Fruit fly (Drosophila melanogaster): ENCODE data around the gene vilya.

Gene vilya

dm6 chrX:2708156-2708734 lies 18.2 kb upstream of the vilya start, which contains the start of gene CG2681 (continued):
- no peak for TF ChIP-seq CG10543 (GFP tag; optimal IDR thresholded peaks at IDR 0.05)
- no peak for TF ChIP-seq TFAM (GFP tag; optimal IDR thresholded peaks at IDR 0.05)
- peak; percentile 74 for TF ChIP-seq Gug (GFP tag; IDR thresholded peaks at IDR 0.05)
- no peak for TF ChIP-seq CG6765 (GFP tag; optimal IDR thresholded peaks at IDR 0.05)
- no peak for TF ChIP-seq Ssrp (tag; optimal IDR thresholded peaks at IDR 0.05)
- TF ChIP-seq dpn (GFP tag; optimal IDR thresholded peaks at IDR 0.05): peak; percentile 22 to 37
- TF ChIP-seq wdn (GFP tag; IDR thresholded peaks at IDR 0.05): 0 out of 2 replicates have a peak, but pooled peaks have one; percentile 23
- peak; percentile 62; the same call in 1 of the 2 replicates for TF ChIP-seq NFAT (GFP tag; IDR thresholded peaks at IDR 0.05)
- no peak for TF ChIP-seq CG7745 (tag; optimal IDR thresholded peaks at IDR 0.05)
- peak; percentile 43; the same call in 1 of the 3 replicates for TF ChIP-seq Aef1 (GFP tag; IDR thresholded peaks at IDR 0.05)
- TF ChIP-seq ind (GFP tag; optimal IDR thresholded peaks at IDR 0.05): peak; percentile 45
- TF ChIP-seq Hr3 (GFP tag; optimal IDR thresholded peaks at IDR 0.05): no peak
- peak; percentile 72 for TF ChIP-seq sens (GFP tag)
- TF ChIP-seq HLH54F (GFP tag; optimal IDR thresholded peaks at IDR 0.05): peak; percentile 46
- TF ChIP-seq nom (GFP tag; optimal IDR thresholded peaks at IDR 0.05): no peak
- peak; percentile 7 for TF ChIP-seq bcd (GFP tag; optimal IDR thresholded peaks at IDR 0.05)
- TF ChIP-seq CG16815 (GFP tag; optimal IDR thresholded peaks at IDR 0.05): no peak
- peak; percentile 68 for TF ChIP-seq dysf (GFP tag; IDR thresholded peaks at IDR 0.05)
- peak; percentile 31 for TF ChIP-seq bab2 (GFP tag; optimal IDR thresholded peaks at IDR 0.05)
- TF ChIP-seq esg (GFP tag; conservative IDR thresholded peaks at IDR 0.05): peak; percentile 46
- peak; percentile 38; the same call in 1 of the 2 replicates for TF ChIP-seq CG17328 (GFP tag; IDR thresholded peaks at IDR 0.05)
- TF ChIP-seq Antp (GFP tag; optimal IDR thresholded peaks at IDR 0.05): peak; percentile 46
- TF ChIP-seq nerfin-2 (GFP tag; IDR thresholded peaks at IDR 0.05; ENCODE audit: partially characterized antibody): no peak
- peak; percentile 6 for TF ChIP-seq tin (GFP tag; optimal IDR thresholded peaks at IDR 0.05)
- TF ChIP-seq seq (GFP tag; IDR thresholded peaks at IDR 0.05): 0 out of 2 replicates have a peak, but pooled peaks have one; percentile 40
- no peak for TF ChIP-seq gro (GFP tag; optimal IDR thresholded peaks at IDR 0.05)
- TF ChIP-seq CG7556 (GFP tag; optimal IDR thresholded peaks at IDR 0.05): peak; percentile 21
- TF ChIP-seq Poxn (GFP tag; IDR thresholded peaks at IDR 0.05): 0 out of 2 replicates have a peak, but pooled peaks have one; percentile 3
- peak; percentile 75 for TF ChIP-seq ci (GFP tag; IDR thresholded peaks at IDR 0.05)
- peak; percentile 47 for TF ChIP-seq CG11247 (GFP tag; IDR thresholded peaks at IDR 0.05)
- TF ChIP-seq pros (GFP tag; optimal IDR thresholded peaks at IDR 0.05): no peak
- no peak for TF ChIP-seq sc (optimal IDR thresholded peaks at IDR 0.05)
- no peak for TF ChIP-seq sc (GFP tag; optimal IDR thresholded peaks at IDR 0.05)
- TF ChIP-seq danr (GFP tag; IDR thresholded peaks at IDR 0.05): 0 out of 2 replicates have a peak, but pooled peaks have one; percentile 14
- peak; percentile 35; the same call in 1 of the 2 replicates for TF ChIP-seq Nf-YA (GFP tag; IDR thresholded peaks at IDR 0.05)
- TF ChIP-seq CG8281 (tag; optimal IDR thresholded peaks at IDR 0.05): no peak
- TF ChIP-seq CG16813 (GFP tag; IDR thresholded peaks at IDR 0.05; ENCODE audit: partially characterized antibody): no peak
- peak; percentile 31 for TF ChIP-seq ara (GFP tag; IDR thresholded peaks at IDR 0.05)
- TF ChIP-seq zf30C (GFP tag; optimal IDR thresholded peaks at IDR 0.05): no peak
- peak; percentile 27 for TF ChIP-seq Hsf (GFP tag; optimal IDR thresholded peaks at IDR 0.05)
- peak; percentile 22 for TF ChIP-seq CG9609 (GFP tag; optimal IDR thresholded peaks at IDR 0.05)
- TF ChIP-seq da (GFP tag; optimal IDR thresholded peaks at IDR 0.05): no peak
- no peak for TF ChIP-seq vfl (GFP tag; optimal IDR thresholded peaks at IDR 0.05)
- TF ChIP-seq B-H1 (GFP tag; IDR thresholded peaks at IDR 0.05): peak; percentile 14; the same call in 1 of the 3 replicates
- TF ChIP-seq ftz-f1 (GFP tag; optimal IDR thresholded peaks at IDR 0.05): peak; percentile 24
- TF ChIP-seq Nf-YB (GFP tag; optimal IDR thresholded peaks at IDR 0.05): no peak
- TF ChIP-seq org-1 (GFP tag; optimal IDR thresholded peaks at IDR 0.05): peak; percentile 38
- TF ChIP-seq chn (GFP tag; optimal IDR thresholded peaks at IDR 0.05): no peak
- peak; percentile 31; the same call in 1 of the 2 replicates for TF ChIP-seq CG31224 (GFP tag; IDR thresholded peaks at IDR 0.05)
- TF ChIP-seq Tbp (GFP tag; optimal IDR thresholded peaks at IDR 0.05): no peak
- TF ChIP-seq caup (GFP tag; optimal IDR thresholded peaks at IDR 0.05; ENCODE audit: severe bottlenecking): no peak
